Fruit fly (Drosophila melanogaster): ENCODE data around the gene Tsp33B.

DNA sequence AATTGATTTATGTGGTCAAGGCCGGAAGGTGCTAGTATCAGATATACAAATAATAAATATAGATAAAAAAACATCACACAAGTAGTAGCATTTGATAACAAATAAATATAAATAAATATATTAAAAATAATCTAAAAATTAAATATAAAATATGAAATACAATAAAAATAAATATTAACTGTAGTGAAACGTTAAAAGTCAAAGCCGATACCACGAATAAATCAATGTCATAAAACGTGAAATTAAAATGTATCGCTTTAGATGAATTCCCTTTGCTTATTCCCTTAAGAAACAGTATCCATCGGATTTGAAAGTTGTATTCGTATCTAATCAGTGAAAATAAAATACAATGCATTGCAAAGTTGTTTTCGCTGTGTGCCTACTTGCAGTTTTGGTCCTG is 42.1 kb upstream of the Tsp33B start, which contains the start of gene CG45012:
- TF ChIP-seq CG8478 (optimal IDR thresholded peaks at IDR 0.05) (no peak), CTCF (optimal IDR thresholded peaks at IDR 0.05) (no peak)

All from S2 (cell line).